Worm (Caenorhabditis elegans) whole organism, L1 larva: Measurements from ENCODE around the gene T10F2.2.
A peak's percentile ranks its signal among the peaks of the same experiment; 100 is the strongest.

ENCODE experiments used
- C16A3.4 ChIP-seq: fragments of 150-350 bp; optimal IDR thresholded peaks from 2 replicates; lab custom pipeline; 2014; ENCODE audit warnings: missing biosample characterization, missing genetic modification characterization
- C34B4.2 ChIP-seq: sonication (generic microtip); optimal IDR thresholded peaks from 2 replicates; lab custom pipeline; 2017; ENCODE audit warnings: mild to moderate bottlenecking, missing genetic modification characterization, missing compliant biosample characterization
- alr-1 ChIP-seq: fragments of 200-800 bp; sonication (Bioruptor generic); optimal IDR thresholded peaks from 2 replicates; lab custom pipeline; 2018; ENCODE audit warnings: borderline replicate concordance, mild to moderate bottlenecking, missing genetic modification characterization, missing compliant biosample characterization
- blmp-1 ChIP-seq: fragments of 150-350 bp; optimal IDR thresholded peaks from 2 replicates; lab custom pipeline; 2014; ENCODE audit warnings: missing biosample characterization, missing genetic modification characterization
- ceh-8 ChIP-seq: fragments of 200-800 bp; sonication (Bioruptor generic); optimal IDR thresholded peaks from 2 replicates; lab custom pipeline; 2018; ENCODE audit warnings: mild to moderate bottlenecking, missing genetic modification characterization, moderate library complexity, missing compliant biosample characterization
- ceh-82 ChIP-seq, 3 experiments: fragments of 150-350 bp in 1 of 3; sonication (generic microtip) in 2 of 3; optimal IDR thresholded peaks; 2 replicates each; lab custom pipeline; 2014 to 2017; ENCODE audit warnings: missing biosample characterization in 3 of 3, missing genetic modification characterization in 3 of 3
- ceh-88 ChIP-seq: fragments of 200-800 bp; sonication (Bioruptor generic); IDR thresholded peaks from 2 replicates; pipeline ENCODE4 v1.3.6; 2022; ENCODE audit warnings: missing genetic modification characterization, missing compliant biosample characterization
- ces-1 ChIP-seq: fragments of 150-350 bp; optimal IDR thresholded peaks from 2 replicates; lab custom pipeline; 2014; ENCODE audit warnings: missing biosample characterization, missing genetic modification reagents, missing genetic modification characterization
- efl-1 ChIP-seq, 4 experiments: fragments of 150-350 bp; optimal IDR thresholded peaks in 3 of 4; peaks in 1 of 4; 1 replicate in 1 of 4; 2 replicates in 3 of 4; lab custom pipeline; 2014; ENCODE audit warnings: missing biosample characterization in 2 of 4, missing genetic modification characterization in 2 of 4, missing genetic modification reagents in 2 of 4
- efl-3 ChIP-seq: fragments of 200-800 bp; sonication (Bioruptor generic); optimal IDR thresholded peaks from 2 replicates; lab custom pipeline; 2018; ENCODE audit warnings: mild to moderate bottlenecking, missing genetic modification characterization, missing compliant biosample characterization
- elt-3 ChIP-seq, 6 experiments: fragments of 150-350 bp in 1 of 6; sonication (generic microtip); optimal IDR thresholded peaks; 2 replicates each; lab custom pipeline; 2017 to 2018; ENCODE audit warnings: missing biosample characterization in 6 of 6, missing genetic modification characterization in 6 of 6, inconsistent platforms in 1 of 6
- fkh-4 ChIP-seq: sonication (generic microtip); optimal IDR thresholded peaks from 2 replicates; lab custom pipeline; 2016; ENCODE audit warnings: missing compliant biosample characterization, missing genetic modification characterization, borderline replicate concordance
- fkh-8 ChIP-seq: sonication (generic microtip); optimal IDR thresholded peaks from 2 replicates; lab custom pipeline; 2016; ENCODE audit warnings: mild to moderate bottlenecking, missing genetic modification characterization, missing compliant biosample characterization
- grh-1 ChIP-seq: fragments of 200-800 bp; sonication (Bioruptor generic); IDR thresholded peaks from 2 replicates; pipeline ENCODE4 v1.3.6; 2022; ENCODE audit warnings: missing genetic modification reagents, missing genetic modification characterization, missing compliant biosample characterization
- hpl-2 ChIP-seq: fragments of 150-350 bp; optimal IDR thresholded peaks from 2 replicates; lab custom pipeline; 2014; ENCODE audit warnings: missing biosample characterization, missing genetic modification reagents, missing genetic modification characterization
- irx-1 ChIP-seq: sonication (generic microtip); optimal IDR thresholded peaks from 2 replicates; lab custom pipeline; 2016; ENCODE audit warnings: missing genetic modification characterization, missing compliant biosample characterization
- jun-1 ChIP-seq: fragments of 150-350 bp; optimal IDR thresholded peaks from 2 replicates; lab custom pipeline; 2014; ENCODE audit warnings: missing biosample characterization, missing genetic modification reagents, missing genetic modification characterization
- lin-14 ChIP-seq: fragments of 200-800 bp; sonication (Bioruptor generic); optimal IDR thresholded peaks from 2 replicates; lab custom pipeline; 2018; ENCODE audit warnings: mild to moderate bottlenecking, missing genetic modification characterization, moderate library complexity, missing compliant biosample characterization
- lin-15B ChIP-seq: fragments of 150-350 bp; sonication (generic microtip); optimal IDR thresholded peaks from 3 replicates; lab custom pipeline; 2014; ENCODE audit warnings: missing biosample characterization, missing genetic modification characterization
- lin-35 ChIP-seq, 2 experiments: fragments of 150-350 bp; optimal IDR thresholded peaks; 2 replicates each; lab custom pipeline; 2014; ENCODE audit warnings: missing biosample characterization in 2 of 2, missing genetic modification characterization in 2 of 2, missing genetic modification reagents in 2 of 2
- lin-39 ChIP-seq: fragments of 150-350 bp; optimal IDR thresholded peaks from 2 replicates; lab custom pipeline; 2014; ENCODE audit warnings: missing biosample characterization, missing genetic modification reagents, missing genetic modification characterization
- lsy-2 ChIP-seq, 2 experiments: fragments of 150-350 bp; optimal IDR thresholded peaks; 2 replicates each; lab custom pipeline; 2014; ENCODE audit warnings: missing biosample characterization in 2 of 2, missing genetic modification characterization in 2 of 2
- nhr-12 ChIP-seq: sonication (generic microtip); optimal IDR thresholded peaks from 2 replicates; lab custom pipeline; 2017; ENCODE audit warnings: missing biosample characterization, missing genetic modification characterization
- nhr-19 ChIP-seq: fragments of 200-800 bp; sonication (Bioruptor generic); conservative IDR thresholded peaks from 2 replicates; pipeline ENCODE4 v1.3.6; 2022; ENCODE audit warnings: missing genetic modification characterization, missing compliant biosample characterization
- nhr-237 ChIP-seq: fragments of 150-350 bp; optimal IDR thresholded peaks from 2 replicates; lab custom pipeline; 2014; ENCODE audit warnings: missing biosample characterization, missing genetic modification characterization
- nhr-71 ChIP-seq: sonication (generic microtip); optimal IDR thresholded peaks from 2 replicates; lab custom pipeline; 2016; ENCODE audit warnings: mild to moderate bottlenecking, missing genetic modification characterization, moderate library complexity, missing compliant biosample characterization
- nhr-85 ChIP-seq: sonication (generic microtip); peaks from one replicate; lab custom pipeline; 2016; ENCODE audit warnings: missing genetic modification characterization, inconsistent platforms, missing compliant biosample characterization
- pqm-1 ChIP-seq: sonication (generic microtip); optimal IDR thresholded peaks from 3 replicates; lab custom pipeline; 2017; ENCODE audit warnings: missing biosample characterization, missing genetic modification characterization
- rnt-1 ChIP-seq: sonication (generic microtip); optimal IDR thresholded peaks from 2 replicates; lab custom pipeline; 2016; ENCODE audit warnings: mild to moderate bottlenecking, missing genetic modification characterization, moderate library complexity, missing compliant biosample characterization
- skn-1 ChIP-seq: fragments of 150-350 bp; optimal IDR thresholded peaks from 2 replicates; lab custom pipeline; 2014; ENCODE audit warnings: missing biosample characterization, missing genetic modification characterization
- snu-23 ChIP-seq: sonication (generic microtip); optimal IDR thresholded peaks from 2 replicates; lab custom pipeline; 2016; ENCODE audit warnings: missing genetic modification characterization, missing compliant biosample characterization
- sox-4 ChIP-seq: sonication (generic microtip); optimal IDR thresholded peaks from 2 replicates; lab custom pipeline; 2016; ENCODE audit warnings: missing genetic modification characterization, missing compliant biosample characterization
- sptf-1 ChIP-seq: fragments of 150-350 bp; optimal IDR thresholded peaks from 2 replicates; lab custom pipeline; 2014; ENCODE audit warnings: missing biosample characterization, missing genetic modification characterization
- swsn-7 ChIP-seq: sonication (generic microtip); optimal IDR thresholded peaks from 2 replicates; lab custom pipeline; 2016; ENCODE audit warnings: missing genetic modification characterization, missing compliant biosample characterization
- tlp-1 ChIP-seq: fragments of 150-350 bp; optimal IDR thresholded peaks from 2 replicates; lab custom pipeline; 2014; ENCODE audit warnings: missing biosample characterization, missing genetic modification characterization
- unc-62 ChIP-seq: fragments of 150-350 bp; optimal IDR thresholded peaks from 2 replicates; lab custom pipeline; 2014; ENCODE audit warnings: missing biosample characterization, missing genetic modification reagents, missing genetic modification characterization
- vab-15 ChIP-seq: sonication (generic microtip); optimal IDR thresholded peaks from 2 replicates; lab custom pipeline; 2017; ENCODE audit warnings: missing genotype, mild to moderate bottlenecking, missing genetic modification characterization, missing compliant biosample characterization
- zag-1 ChIP-seq: fragments of 150-350 bp; optimal IDR thresholded peaks from 2 replicates; lab custom pipeline; 2014; ENCODE audit warnings: missing biosample characterization, missing genetic modification characterization
- zip-4 ChIP-seq: fragments of 200-800 bp; sonication (Bioruptor generic); optimal IDR thresholded peaks from 2 replicates; lab custom pipeline; 2018; ENCODE audit warnings: mild to moderate bottlenecking, missing genetic modification characterization, moderate library complexity, missing compliant biosample characterization
- ztf-4 ChIP-seq: fragments of 150-350 bp; optimal IDR thresholded peaks from 2 replicates; lab custom pipeline; 2014; ENCODE audit warnings: missing biosample characterization, missing genetic modification characterization

Gene T10F2.2

DNA sequence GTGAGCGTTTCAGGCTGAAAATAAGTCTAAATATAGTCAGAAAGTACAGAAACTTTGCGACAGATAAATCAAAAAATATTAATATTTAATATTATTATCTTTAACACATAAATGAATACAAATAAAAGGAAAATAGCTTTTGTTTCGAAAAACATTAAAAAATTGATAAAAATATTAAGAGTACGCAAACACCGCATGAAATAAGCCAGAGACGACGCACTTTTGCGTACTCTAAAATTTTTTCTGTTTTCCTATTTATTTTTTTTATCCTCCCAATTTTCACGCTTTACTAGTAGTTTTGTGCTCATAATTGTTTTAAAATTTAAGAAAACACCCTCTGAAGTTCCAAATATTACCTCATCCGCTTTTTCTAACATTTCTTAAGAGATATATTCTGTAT is 12.0 kb downstream of the T10F2.2 start, which contains the start of the genes rbm-42 and grwd-1 (continued):
- peak; percentile 30 for TF ChIP-seq snu-23 (GFP tag; lab: Kevin White, UChicago)
- peak; percentile 32 to 43 for TF ChIP-seq efl-1 (optimal IDR thresholded peaks at IDR 0.05; lab: Kevin White, UChicago)
- peak; percentile 58 to 76 for TF ChIP-seq efl-1 (GFP tag; optimal IDR thresholded peaks at IDR 0.05 in 1 of 2; lab: Kevin White, UChicago)
- peak; percentile 27 to 66 for TF ChIP-seq lsy-2 (tag; optimal IDR thresholded peaks at IDR 0.05; lab: Kevin White, UChicago)
- no peak for TF ChIP-seq tlp-1 (tag; lab: Kevin White, UChicago)
- TF ChIP-seq nhr-71: no peak
- TF ChIP-seq ceh-88 (GFP tag; lab: Robert Waterston, UW): no peak
- TF ChIP-seq fkh-8 (tag; lab: Kevin White, UChicago): no peak
- TF ChIP-seq lin-14 (GFP tag; lab: Kevin White, UChicago): no peak
- TF ChIP-seq elt-3 (tag; optimal IDR thresholded peaks at IDR 0.05; lab: Kevin White, UChicago): no peak
- TF ChIP-seq blmp-1: peak; percentile 15
- TF ChIP-seq lin-15B (tag; lab: Kevin White, UChicago): no peak
- TF ChIP-seq C16A3.4 (tag; lab: Kevin White, UChicago): peak; percentile 8
- no peak for TF ChIP-seq ceh-82 (tag; optimal IDR thresholded peaks at IDR 0.05; lab: Kevin White, UChicago)
- TF ChIP-seq zip-4 (GFP tag; lab: Kevin White, UChicago): no peak
- TF ChIP-seq vab-15: no peak
- no peak for TF ChIP-seq alr-1 (tag; lab: Kevin White, UChicago)
- no peak for TF ChIP-seq swsn-7 (tag; lab: Kevin White, UChicago)
- TF ChIP-seq skn-1: peak; percentile 20
- no peak for TF ChIP-seq nhr-12
- no peak for TF ChIP-seq hpl-2
- TF ChIP-seq sptf-1: no peak
- no peak for TF ChIP-seq ceh-8 (GFP tag; lab: Kevin White, UChicago)
- no peak for TF ChIP-seq nhr-19 (GFP tag; lab: Robert Waterston, UW)
- no peak for TF ChIP-seq C34B4.2 (tag; lab: Kevin White, UChicago)
- peak; percentile 21 to 57 for TF ChIP-seq lin-35 (GFP tag; optimal IDR thresholded peaks at IDR 0.05; lab: Kevin White, UChicago)
- no peak for TF ChIP-seq nhr-237 (tag; lab: Kevin White, UChicago)
- no peak for TF ChIP-seq unc-62 (GFP tag; lab: Kevin White, UChicago)
- no peak for TF ChIP-seq ztf-4
- no peak for TF ChIP-seq grh-1 (GFP tag; lab: Robert Waterston, UW)

- TF ChIP-seq hpl-2 (no peak), jun-1 (tag; lab: Kevin White, UChicago) (no peak), ceh-82 (tag; optimal IDR thresholded peaks at IDR 0.05; lab: Kevin White, UChicago) (no peak), efl-1 (optimal IDR thresholded peaks at IDR 0.05; lab: Kevin White, UChicago) (no peak), efl-1 (GFP tag; optimal IDR thresholded peaks at IDR 0.05 in 1 of 2; lab: Kevin White, UChicago) (no peak)
- TF ChIP-seq, all 84 proteins: peak for 0
Measured at ce11 chrIII:5150980-5151379, 14.1 kb downstream of the T10F2.2 start.

DNA sequence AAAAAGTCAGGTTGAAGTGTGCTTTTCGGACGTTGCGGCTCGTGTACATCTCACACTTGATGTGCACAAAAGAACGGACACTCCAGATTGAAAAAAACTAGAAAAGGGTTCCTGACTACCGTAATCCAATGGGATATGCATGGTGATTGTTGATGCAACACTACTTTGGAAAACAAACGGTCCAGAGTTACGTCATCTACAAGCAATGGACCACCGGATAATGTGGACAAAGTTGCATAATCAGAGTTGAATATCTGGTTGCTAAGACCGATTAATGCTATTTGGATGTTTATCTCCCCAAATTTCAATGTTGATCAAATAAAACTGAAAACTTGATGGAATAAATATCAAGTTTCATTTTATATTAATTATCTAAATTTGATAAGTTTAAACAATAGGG is 15.1 kb downstream of the T10F2.2 start:
- TF ChIP-seq lin-39 (tag; lab: Kevin White, UChicago): no peak
- TF ChIP-seq irx-1 (tag; lab: Kevin White, UChicago): no peak
- TF ChIP-seq efl-3: no peak
- TF ChIP-seq hpl-2: no peak
- no peak for TF ChIP-seq ceh-82 (tag; optimal IDR thresholded peaks at IDR 0.05; lab: Kevin White, UChicago)
- no peak for TF ChIP-seq nhr-85 (tag; lab: Kevin White, UChicago)
- no peak for TF ChIP-seq zag-1 (tag; lab: Kevin White, UChicago)
- no peak for TF ChIP-seq ces-1 (GFP tag; lab: Kevin White, UChicago)
- no peak for TF ChIP-seq nhr-237 (tag; lab: Kevin White, UChicago)
- no peak for TF ChIP-seq fkh-4
- TF ChIP-seq pqm-1 (tag; lab: Kevin White, UChicago): no peak
- TF ChIP-seq rnt-1: no peak
- no peak for TF ChIP-seq lin-14 (GFP tag; lab: Kevin White, UChicago)
- TF ChIP-seq sox-4 (tag; lab: Kevin White, UChicago): no peak
- no peak for TF ChIP-seq ceh-88 (GFP tag; lab: Robert Waterston, UW)
- TF ChIP-seq skn-1: no peak
